Fruit fly (Drosophila melanogaster) whole organism, pupa: ENCODE data around the gene eIF2gamma.

Experiments
- CG10348 ChIP-seq: fragments of 200-800 bp; sonication (Bioruptor generic); IDR thresholded peaks from 2 replicates; pipeline ENCODE4 v1.3.6; 2022; ENCODE audit warnings: missing biosample characterization, missing genetic modification characterization
- CG12605 ChIP-seq: fragments of 200-800 bp; sonication (Bioruptor generic); IDR thresholded peaks from 2 replicates; pipeline ENCODE4 v1.3.6; 2022; ENCODE audit warnings: missing biosample characterization, missing genetic modification characterization
- CG13204 ChIP-seq: fragments of 200-800 bp; sonication (Bioruptor generic); optimal IDR thresholded peaks from 2 replicates; lab custom pipeline; 2018; ENCODE audit warnings: missing biosample characterization, mild to moderate bottlenecking, missing genetic modification characterization, moderate library complexity
- CG14655 ChIP-seq: fragments of 200-800 bp; sonication (Bioruptor generic); optimal IDR thresholded peaks from 3 replicates; lab custom pipeline; 2017; ENCODE audit warnings: mild to moderate bottlenecking, missing biosample characterization, missing genetic modification reagents, missing genetic modification characterization
- CG15710 ChIP-seq: fragments of 200-800 bp; sonication (Bioruptor generic); optimal IDR thresholded peaks from 2 replicates; lab custom pipeline; 2018; ENCODE audit warnings: missing biosample characterization, mild to moderate bottlenecking, missing genetic modification characterization, moderate library complexity
- CG17806 ChIP-seq: fragments of 200-800 bp; sonication (Bioruptor generic); optimal IDR thresholded peaks from 2 replicates; lab custom pipeline; 2018; ENCODE audit warnings: missing biosample characterization, mild to moderate bottlenecking, missing genetic modification characterization, moderate library complexity
- CG32121 ChIP-seq: fragments of 200-800 bp; sonication (Bioruptor generic); IDR thresholded peaks from 2 replicates; pipeline ENCODE4 v1.3.6; 2022; ENCODE audit warnings: missing biosample characterization, missing genetic modification characterization
- CG34367 ChIP-seq: fragments of 200-800 bp; sonication (Bioruptor generic); optimal IDR thresholded peaks from 2 replicates; lab custom pipeline; 2018; ENCODE audit warnings: missing biosample characterization, mild to moderate bottlenecking, missing genetic modification characterization
- CG4496 ChIP-seq: fragments of 200-800 bp; sonication (Bioruptor generic); IDR thresholded peaks from 3 replicates; pipeline ENCODE4 v1.3.6; 2022; ENCODE audit warnings: missing biosample characterization, missing genetic modification characterization
- CG8159 ChIP-seq: fragments of 200-800 bp; sonication (Bioruptor generic); optimal IDR thresholded peaks from 3 replicates; lab custom pipeline; 2018; ENCODE audit warnings: missing biosample characterization, mild to moderate bottlenecking, missing genetic modification characterization, moderate library complexity
- CG8301 ChIP-seq: fragments of 200-800 bp; sonication (Bioruptor generic); optimal IDR thresholded peaks from 2 replicates; lab custom pipeline; 2018; ENCODE audit warnings: missing biosample characterization, mild to moderate bottlenecking, missing genetic modification characterization
- CG9948 ChIP-seq: fragments of 200-800 bp; sonication (Bioruptor generic); optimal IDR thresholded peaks from 2 replicates; lab custom pipeline; 2018; ENCODE audit warnings: missing biosample characterization, mild to moderate bottlenecking, missing genetic modification characterization, moderate library complexity
- D1 ChIP-seq: fragments of 200-800 bp; sonication (Bioruptor generic); optimal IDR thresholded peaks from 2 replicates; lab custom pipeline; 2018; ENCODE audit warnings: missing biosample characterization, mild to moderate bottlenecking, missing genetic modification characterization, moderate library complexity
- EcR ChIP-seq: fragments of 200-800 bp; sonication (Bioruptor generic); optimal IDR thresholded peaks from 3 replicates; lab custom pipeline; 2019; ENCODE audit warnings: missing biosample characterization, missing genetic modification characterization, mild to moderate bottlenecking, moderate library complexity, missing genetic modification reagents
- Ets98B ChIP-seq: fragments of 200-800 bp; sonication (Bioruptor generic); IDR thresholded peaks from 2 replicates; pipeline ENCODE4 v1.3.6; 2022; ENCODE audit warnings: missing biosample characterization, missing genetic modification characterization
- Pif1A ChIP-seq: fragments of 200-800 bp; sonication (Bioruptor generic); optimal IDR thresholded peaks from 3 replicates; lab custom pipeline; 2016; ENCODE audit warnings: missing biosample characterization, missing genetic modification characterization
- Pif1B ChIP-seq: fragments of 200-800 bp; sonication (Bioruptor generic); optimal IDR thresholded peaks from 3 replicates; lab custom pipeline; 2016; ENCODE audit warnings: missing biosample characterization, missing genetic modification characterization
- Snoo ChIP-seq: fragments of 200-800 bp; sonication (Bioruptor generic); optimal IDR thresholded peaks from 3 replicates; lab custom pipeline; 2017; ENCODE audit warnings: missing biosample characterization, mild to moderate bottlenecking, missing genetic modification characterization, inconsistent platforms
- fd96Ca ChIP-seq: fragments of 200-800 bp; sonication (Bioruptor generic); IDR thresholded peaks from 3 replicates; pipeline ENCODE4 v1.3.6; 2022; ENCODE audit warnings: missing biosample characterization, missing genetic modification characterization
- gl ChIP-seq: fragments of 200-800 bp; sonication (Bioruptor generic); optimal IDR thresholded peaks from 2 replicates; lab custom pipeline; 2018; ENCODE audit warnings: missing biosample characterization, mild to moderate bottlenecking, missing genetic modification characterization
- rn ChIP-seq: fragments of 200-800 bp; sonication (Bioruptor generic); IDR thresholded peaks from 2 replicates; pipeline ENCODE4 v1.3.6; 2022; ENCODE audit warnings: missing biosample characterization, missing genetic modification characterization

Gene eIF2gamma

DNA sequence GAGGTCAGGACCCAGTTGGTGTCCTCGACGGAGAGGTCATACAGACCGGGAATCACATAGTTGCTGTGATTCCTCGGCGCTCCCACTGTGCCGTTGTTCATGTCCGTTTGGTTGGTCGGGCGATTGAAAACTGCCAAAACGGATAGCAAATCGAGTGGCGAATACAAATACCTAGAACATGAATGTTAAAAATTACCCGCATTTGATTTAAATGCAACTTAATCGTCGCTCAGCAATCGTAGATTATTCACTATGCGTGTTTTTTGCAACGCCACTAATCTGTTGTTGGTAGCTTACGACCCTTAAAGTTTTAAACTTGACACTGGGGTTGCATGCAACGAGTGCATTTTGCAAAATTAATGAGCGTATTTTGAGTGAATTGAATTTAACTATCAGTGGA is 14.2 kb downstream of the eIF2gamma start, which contains the start of gene Amt:
Amt (minus strand) TSS at position 101 of the 400 bp plus-strand sequence.
- TF ChIP-seq CG8159 (tag; lab: Kevin White, UChicago) (no peak), CG12605 (no peak), rn (GFP tag; lab: Robert Waterston, UW) (no peak), Pif1A (GFP tag; lab: Kevin White, UChicago) (no peak), Ets98B (GFP tag; lab: Robert Waterston, UW) (no peak), CG8301 (tag; lab: Kevin White, UChicago) (no peak), CG4496 (GFP tag; lab: Robert Waterston, UW) (no peak), EcR (GFP tag; lab: Kevin White, UChicago) (no peak), CG9948 (no peak), CG14655 (GFP tag; lab: Kevin White, UChicago) (no peak), Snoo (tag; lab: Kevin White, UChicago) (no peak), fd96Ca (GFP tag; lab: Robert Waterston, UW) (no peak), CG32121 (GFP tag; lab: Robert Waterston, UW) (no peak), CG13204 (GFP tag; lab: Kevin White, UChicago) (no peak), D1 (tag; lab: Kevin White, UChicago) (no peak)

DNA sequence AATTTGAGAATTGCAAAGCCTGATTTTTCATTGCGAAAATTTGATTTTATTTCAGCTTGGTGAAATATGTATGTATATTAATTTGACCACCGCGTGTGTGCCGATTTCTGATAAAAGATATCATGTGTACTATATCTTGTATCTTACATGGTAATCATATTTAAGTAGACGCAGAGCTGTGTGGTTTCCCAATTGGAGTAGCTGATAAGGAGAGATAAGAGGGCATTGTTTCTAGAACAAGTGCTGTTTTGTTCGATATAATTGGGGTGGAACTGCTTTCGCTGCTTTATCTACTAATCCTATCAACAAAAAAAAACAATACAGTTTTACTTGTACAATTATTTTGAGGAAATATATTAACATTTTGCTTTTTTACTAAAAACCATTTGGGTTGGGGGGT is 16.7 kb downstream of the eIF2gamma start:
- TF ChIP-seq Ets98B (GFP tag; lab: Robert Waterston, UW) (no peak), CG8159 (tag; lab: Kevin White, UChicago) (peak; percentile 48)
- TF ChIP-seq, all 21 proteins: peak for 1

DNA sequence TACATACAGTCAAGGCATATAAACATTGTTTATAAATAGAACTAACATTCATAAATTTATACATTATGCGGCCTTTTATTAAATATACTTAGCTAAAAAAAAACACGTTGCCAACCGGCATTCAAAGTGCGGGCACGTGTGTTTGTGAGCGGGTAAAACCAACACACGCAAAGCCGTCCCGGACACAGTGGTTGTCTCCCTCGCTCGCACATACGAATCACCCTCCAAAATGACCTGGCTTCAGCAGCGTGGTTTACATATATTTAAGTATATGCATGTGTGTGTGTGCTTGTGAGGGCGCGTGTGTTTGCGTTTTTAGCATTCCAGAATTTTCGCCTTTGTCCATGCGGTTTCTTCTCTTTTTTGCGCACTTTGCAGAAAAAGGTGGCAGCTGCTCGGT is 19.8 kb downstream of the eIF2gamma start:
- TF ChIP-seq rn (GFP tag; lab: Robert Waterston, UW) = no peak
- no peak for TF ChIP-seq fd96Ca (GFP tag; lab: Robert Waterston, UW)
- peak; percentile 7 for TF ChIP-seq CG8159 (tag; lab: Kevin White, UChicago)
- TF ChIP-seq CG15710 (tag; lab: Kevin White, UChicago) = no peak
- no peak for TF ChIP-seq CG13204 (GFP tag; lab: Kevin White, UChicago)
- TF ChIP-seq CG14655 (GFP tag; lab: Kevin White, UChicago) = no peak
- peak; percentile 48 for TF ChIP-seq Pif1B
- peak; percentile 71 for TF ChIP-seq EcR (GFP tag; lab: Kevin White, UChicago)
- TF ChIP-seq CG4496 (GFP tag; lab: Robert Waterston, UW) = peak; percentile 53; the same call in 1 of the 3 replicates
- no peak for TF ChIP-seq CG10348 (GFP tag; lab: Robert Waterston, UW)
- TF ChIP-seq gl = no peak
- TF ChIP-seq CG8301 (tag; lab: Kevin White, UChicago) = no peak
- TF ChIP-seq CG12605 = peak; percentile 45; the same call in 1 of the 2 replicates
- TF ChIP-seq CG32121 (GFP tag; lab: Robert Waterston, UW) = 0 out of 2 replicates have a peak, but pooled peaks have one; percentile 46
- TF ChIP-seq Ets98B (GFP tag; lab: Robert Waterston, UW) = no peak
- TF ChIP-seq Pif1A (GFP tag; lab: Kevin White, UChicago) = no peak
- no peak for TF ChIP-seq CG34367 (tag; lab: Kevin White, UChicago)
- no peak for TF ChIP-seq Snoo (tag; lab: Kevin White, UChicago)
- TF ChIP-seq CG17806 (tag; lab: Kevin White, UChicago) = no peak
- no peak for TF ChIP-seq CG9948
- no peak for TF ChIP-seq D1 (tag; lab: Kevin White, UChicago)
- TF ChIP-seq, all 21 proteins: peak for 6

DNA sequence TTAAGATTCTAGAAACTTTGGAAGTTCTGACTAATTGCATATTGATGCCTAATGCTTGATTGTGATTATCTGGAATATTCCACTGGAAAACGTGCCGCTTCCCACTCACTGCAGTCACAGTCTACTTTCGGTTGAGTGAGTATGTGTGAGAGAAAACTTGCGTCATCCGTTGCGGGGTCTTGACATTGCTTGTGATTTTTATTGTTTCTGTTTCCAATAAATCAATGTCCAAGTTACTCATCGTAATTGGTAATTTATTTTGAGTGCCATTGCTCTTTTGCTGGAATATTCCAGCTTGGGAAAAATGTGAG is 20.3 kb downstream of the eIF2gamma start:
- no peak for TF ChIP-seq Ets98B (GFP tag; lab: Robert Waterston, UW)
- no peak for TF ChIP-seq fd96Ca (GFP tag; lab: Robert Waterston, UW)
- no peak for TF ChIP-seq CG34367 (tag; lab: Kevin White, UChicago)
- no peak for TF ChIP-seq CG4496 (GFP tag; lab: Robert Waterston, UW)
- TF ChIP-seq Pif1B = no peak
- TF ChIP-seq CG8301 (tag; lab: Kevin White, UChicago) = no peak
- no peak for TF ChIP-seq gl
- TF ChIP-seq CG32121 (GFP tag; lab: Robert Waterston, UW) = no peak
- no peak for TF ChIP-seq CG8159 (tag; lab: Kevin White, UChicago)
- no peak for TF ChIP-seq CG10348 (GFP tag; lab: Robert Waterston, UW)
- TF ChIP-seq D1 (tag; lab: Kevin White, UChicago) = no peak
- no peak for TF ChIP-seq CG9948
- TF ChIP-seq CG17806 (tag; lab: Kevin White, UChicago) = no peak
- no peak for TF ChIP-seq CG12605
- no peak for TF ChIP-seq EcR (GFP tag; lab: Kevin White, UChicago)
- TF ChIP-seq CG14655 (GFP tag; lab: Kevin White, UChicago) = no peak
- no peak for TF ChIP-seq Snoo (tag; lab: Kevin White, UChicago)
- TF ChIP-seq CG15710 (tag; lab: Kevin White, UChicago) = no peak
- no peak for TF ChIP-seq CG13204 (GFP tag; lab: Kevin White, UChicago)
- TF ChIP-seq Pif1A (GFP tag; lab: Kevin White, UChicago) = no peak

DNA sequence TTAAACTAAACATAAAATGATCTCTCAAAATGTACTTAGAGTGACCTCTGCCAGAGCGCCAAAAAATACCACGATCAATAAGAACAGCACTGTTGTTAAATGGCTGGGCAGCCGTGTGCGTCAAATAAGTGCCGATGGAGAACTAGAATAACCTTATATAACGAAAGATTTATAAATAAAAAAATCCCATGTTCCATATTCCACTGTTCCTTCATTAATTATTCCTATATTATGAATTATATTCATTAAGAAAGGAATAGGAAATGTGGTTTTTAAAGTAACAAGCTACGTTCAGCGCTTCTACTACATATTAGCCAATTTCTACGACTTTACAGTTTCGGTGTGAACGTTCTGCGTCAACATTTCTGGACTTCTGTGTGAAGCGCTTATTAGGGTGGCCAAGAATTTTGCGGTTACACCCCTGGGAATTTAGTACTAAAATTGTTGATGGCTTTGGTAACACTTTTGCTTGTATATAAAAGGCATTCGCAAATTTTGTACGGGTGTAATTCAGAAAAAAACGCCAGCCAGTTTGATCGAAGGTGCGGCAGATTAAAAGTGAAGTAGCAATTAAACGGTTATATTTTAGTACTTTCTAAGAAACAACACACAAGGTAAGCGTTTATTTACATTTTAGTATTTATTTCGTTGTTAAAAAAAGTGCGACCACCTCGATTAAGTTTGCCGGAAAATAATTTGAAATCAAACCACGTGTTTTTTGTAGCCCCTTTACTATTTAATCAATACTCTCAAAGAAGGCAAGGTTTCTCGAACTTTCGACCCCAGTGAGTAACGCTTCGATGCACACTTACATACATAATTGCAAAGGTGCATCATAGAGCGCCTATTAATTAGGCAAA is 20.8 kb downstream of the eIF2gamma start, which contains the start of the genes tefu and Hsc70-4:
tefu (minus strand) TSS at position 51 of the 860 bp plus-strand sequence.
Hsc70-4 (plus strand) TSS at position 502 of the 860 bp plus-strand sequence.
- TF ChIP-seq CG13204 (GFP tag; lab: Kevin White, UChicago) (no peak), D1 (tag; lab: Kevin White, UChicago) (no peak), CG34367 (tag; lab: Kevin White, UChicago) (no peak), CG8159 (tag; lab: Kevin White, UChicago) (peak; percentile 87), CG12605 (0 out of 2 replicates have a peak, but pooled peaks have one; percentile 23), Pif1B (no peak), EcR (GFP tag; lab: Kevin White, UChicago) (peak; percentile 29), CG15710 (tag; lab: Kevin White, UChicago) (peak; percentile 65), CG4496 (GFP tag; lab: Robert Waterston, UW) (peak; percentile 78; the same call in 2 of the 3 replicates), gl (no peak), CG32121 (GFP tag; lab: Robert Waterston, UW) (peak; percentile 77), rn (GFP tag; lab: Robert Waterston, UW) (peak; percentile 75), fd96Ca (GFP tag; lab: Robert Waterston, UW) (peak; percentile 80), CG14655 (GFP tag; lab: Kevin White, UChicago) (no peak), Snoo (tag; lab: Kevin White, UChicago) (peak; percentile 14), Ets98B (GFP tag; lab: Robert Waterston, UW) (no peak; the same call in 1 of the 2 replicates), CG9948 (no peak), Pif1A (GFP tag; lab: Kevin White, UChicago) (no peak), CG10348 (GFP tag; lab: Robert Waterston, UW) (0 out of 2 replicates have a peak, but pooled peaks have one; percentile 43), CG17806 (tag; lab: Kevin White, UChicago) (no peak)
- TF ChIP-seq, all 21 proteins: peak for 10
